Fruit fly (Drosophila melanogaster) whole organism, embryonic: ENCODE results near the gene Pstk.

Experiments used
- Antp ChIP-seq: fragments of 200-800 bp; sonication (Bioruptor generic); optimal IDR thresholded peaks from 3 replicates; lab custom pipeline; 2016; ENCODE audit warnings: missing biosample characterization, missing genetic modification characterization
- CG10321 ChIP-seq: fragments of 200-800 bp; sonication (Bioruptor generic); IDR thresholded peaks from 2 replicates; pipeline ENCODE4 v1.3.6; 2022; ENCODE audit warnings: missing biosample characterization, missing genetic modification characterization
- CG10366 ChIP-seq: fragments of 200-800 bp; sonication (Bioruptor generic); IDR thresholded peaks from 2 replicates; pipeline ENCODE4 v1.3.6; 2022; ENCODE audit warnings: missing biosample characterization, missing genetic modification characterization
- CG12659 ChIP-seq: fragments of 200-800 bp; sonication (Bioruptor generic); optimal IDR thresholded peaks from 3 replicates; lab custom pipeline; 2017; ENCODE audit warnings: mild to moderate bottlenecking, missing biosample characterization, missing genetic modification reagents, missing genetic modification characterization
- CG13775 ChIP-seq: fragments of 200-800 bp; sonication (Bioruptor generic); optimal IDR thresholded peaks from 3 replicates; lab custom pipeline; 2017; ENCODE audit warnings: missing biosample characterization, mild to moderate bottlenecking, missing genetic modification characterization
- CG15011 ChIP-seq: fragments of 200-800 bp; sonication (Bioruptor generic); optimal IDR thresholded peaks from 3 replicates; lab custom pipeline; 2018; ENCODE audit warnings: missing biosample characterization, mild to moderate bottlenecking, missing genetic modification characterization
- CG15479 ChIP-seq: fragments of 200-800 bp; sonication (Bioruptor generic); optimal IDR thresholded peaks from 3 replicates; lab custom pipeline; 2019; ENCODE audit warnings: missing biosample characterization, mild to moderate bottlenecking, missing genetic modification characterization, moderate library complexity
- CG1602 ChIP-seq: fragments of 200-800 bp; sonication (Bioruptor generic); optimal IDR thresholded peaks from 3 replicates; lab custom pipeline; 2016; ENCODE audit warnings: missing biosample characterization, missing genetic modification characterization
- CG17829 ChIP-seq: fragments of 200-800 bp; optimal IDR thresholded peaks from 2 replicates; lab custom pipeline; 2019; ENCODE audit warnings: missing biosample characterization, mild to moderate bottlenecking, missing genetic modification characterization, moderate library complexity
- CG18262 ChIP-seq: fragments of 200-800 bp; optimal IDR thresholded peaks from 3 replicates; lab custom pipeline; 2019; ENCODE audit warnings: missing biosample characterization, mild to moderate bottlenecking, missing genetic modification characterization, moderate library complexity
- CG2129 ChIP-seq: fragments of 200-800 bp; sonication (Bioruptor generic); IDR thresholded peaks from 2 replicates; pipeline ENCODE4 v1.3.6; 2022; ENCODE audit warnings: missing biosample characterization, missing genetic modification characterization; ENCODE audit not compliant: partially characterized antibody
- CG32532 ChIP-seq: fragments of 200-800 bp; sonication (Bioruptor generic); IDR thresholded peaks from 2 replicates; pipeline ENCODE4 v1.3.6; 2022; ENCODE audit warnings: missing biosample characterization, missing genetic modification characterization
- CG33557 ChIP-seq: fragments of 200-800 bp; sonication (Bioruptor generic); optimal IDR thresholded peaks from 2 replicates; lab custom pipeline; 2019; ENCODE audit warnings: missing biosample characterization, mild to moderate bottlenecking, missing genetic modification characterization, moderate library complexity
- CG3407 ChIP-seq: fragments of 200-800 bp; sonication (Bioruptor generic); optimal IDR thresholded peaks from 2 replicates; lab custom pipeline; 2018; ENCODE audit warnings: missing biosample characterization, mild to moderate bottlenecking, missing genetic modification characterization
- CG7271 ChIP-seq: fragments of 200-800 bp; sonication (Bioruptor generic); optimal IDR thresholded peaks from 2 replicates; lab custom pipeline; 2018; ENCODE audit warnings: missing biosample characterization, mild to moderate bottlenecking, missing genetic modification characterization, moderate library complexity
- CG7372 ChIP-seq: fragments of 200-800 bp; sonication (Bioruptor generic); IDR thresholded peaks from 2 replicates; pipeline ENCODE4 v1.3.6; 2022; ENCODE audit warnings: missing biosample characterization, missing genetic modification characterization
- CG7786 ChIP-seq: fragments of 200-800 bp; sonication (Bioruptor generic); optimal IDR thresholded peaks from 2 replicates; lab custom pipeline; 2016; ENCODE audit warnings: missing biosample characterization, missing genetic modification characterization
- CG8290 ChIP-seq, 3 experiments: fragments of 200-800 bp; sonication (Bioruptor generic); optimal IDR thresholded peaks; 2 replicates each; lab custom pipeline; 2016 to 2019; ENCODE audit warnings: missing biosample characterization in 3 of 3, missing genetic modification characterization in 3 of 3, mild to moderate bottlenecking in 2 of 3, moderate library complexity in 1 of 3
- CG9817 ChIP-seq: fragments of 200-800 bp; sonication (Bioruptor generic); optimal IDR thresholded peaks from 2 replicates; lab custom pipeline; 2018; ENCODE audit warnings: missing biosample characterization, mild to moderate bottlenecking, missing genetic modification characterization, moderate library complexity
- Dad ChIP-seq: fragments of 200-800 bp; sonication (Bioruptor generic); optimal IDR thresholded peaks from 3 replicates; lab custom pipeline; 2016; ENCODE audit warnings: missing biosample characterization, missing genetic modification characterization
- Dek ChIP-seq: fragments of 200-800 bp; sonication (Bioruptor generic); optimal IDR thresholded peaks from 3 replicates; lab custom pipeline; 2019; ENCODE audit warnings: missing biosample characterization, mild to moderate bottlenecking, missing genetic modification characterization, moderate library complexity
- Doc2 ChIP-seq: fragments of 200-800 bp; sonication (Bioruptor generic); IDR thresholded peaks from 2 replicates; pipeline ENCODE4 v1.3.6; 2022; ENCODE audit warnings: missing biosample characterization, missing genetic modification characterization
- Drgx ChIP-seq: fragments of 200-800 bp; sonication (Bioruptor generic); IDR thresholded peaks from 2 replicates; pipeline ENCODE4 v1.3.6; 2022; ENCODE audit warnings: missing biosample characterization, missing genetic modification characterization
- H2.0 ChIP-seq: fragments of 200-800 bp; sonication (Bioruptor generic); IDR thresholded peaks from 2 replicates; pipeline ENCODE4 v1.3.6; 2022; ENCODE audit warnings: missing biosample characterization, missing genetic modification characterization
- Mad ChIP-seq: fragments of 200-800 bp; sonication (Bioruptor generic); optimal IDR thresholded peaks from 2 replicates; lab custom pipeline; 2016; ENCODE audit warnings: missing biosample characterization, missing genetic modification characterization
- NC2β ChIP-seq: fragments of 200-800 bp; sonication (Bioruptor generic); optimal IDR thresholded peaks from 2 replicates; lab custom pipeline; 2016; ENCODE audit warnings: missing biosample characterization, missing genetic modification characterization
- Nf-YA ChIP-seq: fragments of 200-800 bp; sonication (Bioruptor generic); IDR thresholded peaks from 2 replicates; pipeline ENCODE4 v1.3.6; 2022; ENCODE audit warnings: missing biosample characterization, missing genetic modification characterization
- Opbp ChIP-seq: fragments of 200-800 bp; sonication (Bioruptor generic); IDR thresholded peaks from 3 replicates; pipeline ENCODE4 v1.3.6; 2022; ENCODE audit warnings: missing biosample characterization, missing genetic modification characterization; ENCODE audit not compliant: partially characterized antibody
- Ptx1 ChIP-seq: fragments of 200-800 bp; sonication (Bioruptor generic); IDR thresholded peaks from 2 replicates; pipeline ENCODE4 v1.3.6; 2022; ENCODE audit warnings: missing biosample characterization, missing genetic modification characterization
- abd-A ChIP-seq: fragments of 200-800 bp; sonication (Bioruptor generic); optimal IDR thresholded peaks from 3 replicates; lab custom pipeline; 2019; ENCODE audit warnings: missing biosample characterization, mild to moderate bottlenecking, missing genetic modification characterization, moderate library complexity
- al ChIP-seq: fragments of 200-800 bp; sonication (Bioruptor generic); IDR thresholded peaks from 2 replicates; pipeline ENCODE4 v1.3.6; 2022; ENCODE audit warnings: missing biosample characterization, missing genetic modification characterization
- bcd ChIP-seq: fragments of 200-800 bp; sonication (Bioruptor generic); optimal IDR thresholded peaks from 2 replicates; lab custom pipeline; 2017; ENCODE audit warnings: missing biosample characterization, mild to moderate bottlenecking, missing genetic modification characterization
- bowl ChIP-seq: fragments of 200-800 bp; sonication (Bioruptor generic); IDR thresholded peaks from 2 replicates; pipeline ENCODE4 v1.3.6; 2022; ENCODE audit warnings: missing biosample characterization, missing genetic modification characterization
- cad ChIP-seq: fragments of >200 bp; optimal IDR thresholded peaks from 2 replicates; lab custom pipeline; 2017; ENCODE audit warnings: missing biosample characterization, missing genetic modification characterization
- cato ChIP-seq: fragments of 200-800 bp; sonication (Bioruptor generic); optimal IDR thresholded peaks from 2 replicates; lab custom pipeline; 2016; ENCODE audit warnings: missing biosample characterization, missing genetic modification characterization, borderline replicate concordance
- chinmo ChIP-seq: fragments of 200-800 bp; sonication (Bioruptor generic); IDR thresholded peaks from 4 replicates; pipeline ENCODE4 v1.3.6; 2022; ENCODE audit warnings: missing biosample characterization, missing genetic modification characterization; ENCODE audit not compliant: partially characterized antibody
- cwo ChIP-seq: fragments of 200-800 bp; sonication (Bioruptor generic); optimal IDR thresholded peaks from 3 replicates; lab custom pipeline; 2017; ENCODE audit warnings: missing biosample characterization, missing genetic modification characterization, mild to moderate bottlenecking, moderate library complexity, missing genetic modification reagents
- dmrt99B ChIP-seq: fragments of 200-800 bp; sonication (Bioruptor generic); optimal IDR thresholded peaks from 2 replicates; lab custom pipeline; 2018; ENCODE audit warnings: missing biosample characterization, mild to moderate bottlenecking, missing genetic modification characterization, moderate library complexity
- dysf ChIP-seq: fragments of 200-800 bp; sonication (Bioruptor generic); IDR thresholded peaks from 3 replicates; pipeline ENCODE4 v1.3.6; 2022; ENCODE audit warnings: missing biosample characterization, missing genetic modification characterization
- fd102C ChIP-seq: fragments of 200-800 bp; sonication (Bioruptor generic); optimal IDR thresholded peaks from 2 replicates; lab custom pipeline; 2018; ENCODE audit warnings: missing biosample characterization, mild to moderate bottlenecking, missing genetic modification characterization, moderate library complexity
- fd64A ChIP-seq: fragments of 200-800 bp; sonication (Bioruptor generic); optimal IDR thresholded peaks from 3 replicates; lab custom pipeline; 2018; ENCODE audit warnings: missing biosample characterization, mild to moderate bottlenecking, missing genetic modification characterization
- gsb ChIP-seq: fragments of 200-800 bp; sonication (Bioruptor generic); IDR thresholded peaks from 2 replicates; pipeline ENCODE4 v1.3.6; 2022; ENCODE audit warnings: missing biosample characterization, missing genetic modification characterization
- gsb-n ChIP-seq: fragments of 200-800 bp; sonication (Bioruptor generic); optimal IDR thresholded peaks from 3 replicates; lab custom pipeline; 2018; ENCODE audit warnings: missing biosample characterization, mild to moderate bottlenecking, missing genetic modification characterization
- gt ChIP-seq: fragments of 200-800 bp; sonication (Bioruptor generic); IDR thresholded peaks from 2 replicates; pipeline ENCODE4 v1.3.6; 2022; ENCODE audit warnings: missing biosample characterization, missing genetic modification characterization
- hb ChIP-seq: fragments of 200-800 bp; sonication (Bioruptor generic); IDR thresholded peaks from 3 replicates; pipeline ENCODE4 v1.3.6; 2022; ENCODE audit warnings: missing biosample characterization, missing genetic modification characterization; ENCODE audit not compliant: partially characterized antibody
- kay ChIP-seq: fragments of 200-800 bp; sonication (Bioruptor generic); optimal IDR thresholded peaks from 2 replicates; lab custom pipeline; 2016; ENCODE audit warnings: missing biosample characterization, missing genetic modification characterization
- lbe ChIP-seq: fragments of 200-800 bp; sonication (Bioruptor generic); optimal IDR thresholded peaks from 2 replicates; lab custom pipeline; 2016; ENCODE audit warnings: missing biosample characterization, mild to moderate bottlenecking, missing genetic modification characterization
- luna ChIP-seq: fragments of 200-800 bp; sonication (Bioruptor generic); optimal IDR thresholded peaks from 2 replicates; lab custom pipeline; 2016; ENCODE audit warnings: missing biosample characterization, missing genetic modification characterization
- sima ChIP-seq: fragments of 200-800 bp; sonication (Bioruptor generic); optimal IDR thresholded peaks from 2 replicates; lab custom pipeline; 2016; ENCODE audit warnings: missing biosample characterization, missing genetic modification characterization
- sob ChIP-seq: fragments of 200-800 bp; sonication (Bioruptor generic); IDR thresholded peaks from 2 replicates; pipeline ENCODE4 v1.3.6; 2022; ENCODE audit warnings: missing biosample characterization, missing genetic modification characterization
- wek ChIP-seq: fragments of 200-800 bp; sonication (Bioruptor generic); optimal IDR thresholded peaks from 3 replicates; lab custom pipeline; 2018; ENCODE audit warnings: missing biosample characterization, mild to moderate bottlenecking, missing genetic modification characterization, moderate library complexity

The Pstk gene

dm6 chrX:19666991-19667409 lies 48.7 kb upstream of the Pstk start, which contains the start of gene Zw (continued):
- TF ChIP-seq Opbp (GFP tag; lab: Robert Waterston, UW) = peak; percentile 80
- TF ChIP-seq CG10366 (GFP tag; lab: Robert Waterston, UW) = peak; percentile 52
- TF ChIP-seq bcd (GFP tag; lab: Kevin White, UChicago) = peak; percentile 47
- TF ChIP-seq Antp (GFP tag; lab: Kevin White, UChicago) = peak; percentile 35
- 0 out of 2 replicates have a peak, but pooled peaks have one; percentile 34 for TF ChIP-seq CG7372 (GFP tag; lab: Robert Waterston, UW)
- TF ChIP-seq CG1602 = peak; percentile 25
- TF ChIP-seq Nf-YA = no peak
- TF ChIP-seq gt (GFP tag; lab: Robert Waterston, UW) = no peak
- TF ChIP-seq H2.0 = peak; percentile 51; the same call in 1 of the 2 replicates
- no peak for TF ChIP-seq CG15479 (GFP tag; lab: Kevin White, UChicago)
- TF ChIP-seq abd-A (tag; lab: Kevin White, UChicago) = no peak
- TF ChIP-seq bowl (GFP tag; lab: Robert Waterston, UW) = no peak
- TF ChIP-seq CG10321 (GFP tag; lab: Robert Waterston, UW) = no peak
- no peak for TF ChIP-seq cwo (GFP tag; lab: Kevin White, UChicago)
- peak; percentile 73 for TF ChIP-seq Ptx1
- no peak for TF ChIP-seq CG13775 (GFP tag; lab: Kevin White, UChicago)
- TF ChIP-seq CG32532 (GFP tag; lab: Robert Waterston, UW) = peak; percentile 80
- peak; percentile 72 for TF ChIP-seq dysf (GFP tag; lab: Robert Waterston, UW)
- TF ChIP-seq sima (GFP tag; lab: Kevin White, UChicago) = no peak
- peak; percentile 95 for TF ChIP-seq chinmo (GFP tag; lab: Robert Waterston, UW)
- peak; percentile 40 for TF ChIP-seq lbe (GFP tag; lab: Kevin White, UChicago)
- TF ChIP-seq hb (GFP tag; lab: Robert Waterston, UW) = no peak
- no peak for TF ChIP-seq Doc2 (GFP tag; lab: Robert Waterston, UW)
- TF ChIP-seq CG17829 (tag; lab: Kevin White, UChicago) = peak; percentile 18
- TF ChIP-seq CG18262 (tag; lab: Kevin White, UChicago) = peak; percentile 24
- no peak for TF ChIP-seq CG12659 (GFP tag; lab: Kevin White, UChicago)
- no peak for TF ChIP-seq cad (GFP tag; lab: Kevin White, UChicago)
- no peak for TF ChIP-seq gsb-n (tag; lab: Kevin White, UChicago)
- TF ChIP-seq Mad (GFP tag; lab: Kevin White, UChicago) = no peak
- TF ChIP-seq CG2129 (GFP tag; lab: Robert Waterston, UW) = no peak
- no peak for TF ChIP-seq kay
- TF ChIP-seq CG7271 (tag; lab: Kevin White, UChicago) = no peak
- TF ChIP-seq Drgx (GFP tag; lab: Robert Waterston, UW) = peak; percentile 52
- no peak for TF ChIP-seq NC2β (GFP tag; lab: Kevin White, UChicago)
- no peak for TF ChIP-seq Dek (tag; lab: Kevin White, UChicago)
- TF ChIP-seq CG33557 (GFP tag; lab: Kevin White, UChicago) = peak; percentile 29
- TF ChIP-seq CG15011 (GFP tag; lab: Kevin White, UChicago) = no peak
- no peak for TF ChIP-seq CG8290 (GFP tag; optimal IDR thresholded peaks at IDR 0.05; lab: Kevin White, UChicago)
- peak in 1 of 2 experiments; percentile 88 for TF ChIP-seq CG8290 (tag; optimal IDR thresholded peaks at IDR 0.05; lab: Kevin White, UChicago)
- TF ChIP-seq dmrt99B (tag; lab: Kevin White, UChicago) = peak; percentile 40
- peak; percentile 50 for TF ChIP-seq CG9817 (tag; lab: Kevin White, UChicago)
- peak; percentile 67 for TF ChIP-seq sob (GFP tag; lab: Robert Waterston, UW)
- peak; percentile 46; the same call in 1 of the 2 replicates for TF ChIP-seq al
- TF ChIP-seq cato (GFP tag; lab: Kevin White, UChicago) = no peak
- TF ChIP-seq CG7786 (GFP tag; lab: Kevin White, UChicago) = peak; percentile 49
- TF ChIP-seq wek = no peak
- no peak for TF ChIP-seq fd102C (GFP tag; lab: Kevin White, UChicago)
- peak; percentile 21; the same call in 1 of the 2 replicates for TF ChIP-seq gsb (GFP tag; lab: Robert Waterston, UW)
- no peak for TF ChIP-seq Dad (GFP tag; lab: Kevin White, UChicago)
- no peak for TF ChIP-seq luna
- no peak for TF ChIP-seq fd64A (GFP tag; lab: Kevin White, UChicago)
- TF ChIP-seq CG3407 = no peak
